Fruit fly (Drosophila melanogaster): ENCODE results near the gene CG43185.

dm6 chr2L:5925164-5925563 lies 40.5 kb downstream of the CG43185 start:
- TF ChIP-seq lilli (GFP tag; optimal IDR thresholded peaks at IDR 0.05): no peak
- no peak for TF ChIP-seq CG7271 (tag; optimal IDR thresholded peaks at IDR 0.05)
- no peak for TF ChIP-seq Hr39 (optimal IDR thresholded peaks at IDR 0.05)
- no peak for TF ChIP-seq CG15696 (tag; optimal IDR thresholded peaks at IDR 0.05)

All from whole organism, embryonic.